Fruit fly (Drosophila melanogaster) whole organism, embryonic: Measurements from ENCODE around the gene CG13667.

Experiments
- Adf1 ChIP-seq: fragments of 200-800 bp; sonication (Bioruptor generic); IDR thresholded peaks from 2 replicates; pipeline ENCODE4 v1.3.6; 2022; ENCODE audit warnings: missing biosample characterization, missing genetic modification characterization
- Bdp1 ChIP-seq: fragments of 200-800 bp; sonication (Bioruptor generic); optimal IDR thresholded peaks from 3 replicates; lab custom pipeline; 2016; ENCODE audit warnings: missing biosample characterization, missing genetic modification characterization
- CG10267 ChIP-seq: fragments of 200-800 bp; sonication (Bioruptor generic); optimal IDR thresholded peaks from 2 replicates; lab custom pipeline; 2018; ENCODE audit warnings: missing biosample characterization, mild to moderate bottlenecking, missing genetic modification characterization, moderate library complexity
- CG10543 ChIP-seq: fragments of 200-800 bp; sonication (Bioruptor generic); optimal IDR thresholded peaks from 3 replicates; lab custom pipeline; 2017; ENCODE audit warnings: missing biosample characterization, mild to moderate bottlenecking, missing genetic modification characterization, moderate library complexity
- CG14667 ChIP-seq: fragments of 200-800 bp; sonication (Bioruptor generic); IDR thresholded peaks from 2 replicates; pipeline ENCODE4 v1.3.6; 2022; ENCODE audit warnings: missing biosample characterization, missing genetic modification characterization
- CG17612 ChIP-seq: fragments of 200-800 bp; sonication (Bioruptor generic); IDR thresholded peaks from 2 replicates; pipeline ENCODE4 v1.3.6; 2022; ENCODE audit warnings: missing biosample characterization, missing genetic modification characterization
- CG17912 ChIP-seq: fragments of 200-800 bp; sonication (Bioruptor generic); optimal IDR thresholded peaks from 2 replicates; lab custom pipeline; 2018; ENCODE audit warnings: missing biosample characterization, mild to moderate bottlenecking, missing genetic modification characterization
- CG30020 ChIP-seq: fragments of 200-800 bp; optimal IDR thresholded peaks from 2 replicates; lab custom pipeline; 2019; ENCODE audit warnings: missing biosample characterization, mild to moderate bottlenecking, missing genetic modification characterization, moderate library complexity
- CG31441 ChIP-seq: fragments of 200-800 bp; sonication (Bioruptor generic); IDR thresholded peaks from 2 replicates; pipeline ENCODE4 v1.3.6; 2022; ENCODE audit warnings: missing biosample characterization, missing genetic modification characterization
- CG34224 ChIP-seq: fragments of 200-800 bp; sonication (Bioruptor generic); IDR thresholded peaks from 3 replicates; pipeline ENCODE4 v1.3.6; 2022; ENCODE audit warnings: missing biosample characterization, missing genetic modification characterization; ENCODE audit not compliant: partially characterized antibody
- CG3726 ChIP-seq: fragments of 200-800 bp; sonication (Bioruptor generic); IDR thresholded peaks from 3 replicates; pipeline ENCODE4, ENCODE4 v1.3.6; 2022; ENCODE audit warnings: missing biosample characterization, missing genetic modification characterization
- CG4360 ChIP-seq: fragments of 200-800 bp; sonication (Bioruptor generic); IDR thresholded peaks from 2 replicates; pipeline ENCODE4 v1.3.6; 2022; ENCODE audit warnings: missing biosample characterization, missing genetic modification characterization
- CG4424 ChIP-seq: fragments of 200-800 bp; sonication (Bioruptor generic); optimal IDR thresholded peaks from 3 replicates; lab custom pipeline; 2016; ENCODE audit warnings: missing biosample characterization, missing genetic modification characterization
- CG6254 ChIP-seq: fragments of 200-800 bp; sonication (Bioruptor generic); optimal IDR thresholded peaks from 3 replicates; lab custom pipeline; 2017; ENCODE audit warnings: mild to moderate bottlenecking, missing biosample characterization, missing genetic modification reagents, missing genetic modification characterization
- CG6272 ChIP-seq: fragments of 200-800 bp; sonication (Bioruptor generic); IDR thresholded peaks from 2 replicates; pipeline ENCODE4 v1.3.6; 2022; ENCODE audit warnings: missing biosample characterization, missing genetic modification characterization
- CG6854 ChIP-seq: fragments of 200-800 bp; sonication (Bioruptor generic); optimal IDR thresholded peaks from 3 replicates; lab custom pipeline; 2017; ENCODE audit warnings: missing biosample characterization, mild to moderate bottlenecking, missing genetic modification characterization
- CkIIα-i1 ChIP-seq: fragments of 200-800 bp; sonication (Bioruptor generic); IDR thresholded peaks from 2 replicates; pipeline ENCODE4 v1.3.6; 2022; ENCODE audit warnings: missing biosample characterization, missing genetic modification characterization
- Deaf1 ChIP-seq: fragments of 200-800 bp; optimal IDR thresholded peaks from 3 replicates; lab custom pipeline; 2019; ENCODE audit warnings: missing biosample characterization, mild to moderate bottlenecking, missing genetic modification characterization, moderate library complexity
- ERR ChIP-seq: fragments of 200-800 bp; sonication (Bioruptor generic); optimal IDR thresholded peaks from 2 replicates; lab custom pipeline; 2016; ENCODE audit warnings: missing biosample characterization, missing genetic modification characterization
- Gug ChIP-seq: fragments of 200-800 bp; sonication (Bioruptor generic); IDR thresholded peaks from 4 replicates; pipeline ENCODE4 v1.3.6; 2022; ENCODE audit warnings: missing biosample characterization, missing genetic modification characterization
- Hand ChIP-seq: fragments of 200-800 bp; sonication (Bioruptor generic); optimal IDR thresholded peaks from 2 replicates; lab custom pipeline; 2017; ENCODE audit warnings: mild to moderate bottlenecking, missing biosample characterization, missing genetic modification reagents, missing genetic modification characterization
- Hr39 ChIP-seq: fragments of >200 bp; optimal IDR thresholded peaks from 2 replicates; lab custom pipeline; 2017
- Hr78 ChIP-seq, 2 experiments: fragments of 200-800 bp in 1 of 2; fragments of >200 bp in 1 of 2; sonication (Bioruptor generic) in 1 of 2; optimal IDR thresholded peaks; 2 replicates each; lab custom pipeline; 2017 to 2019; ENCODE audit warnings: missing biosample characterization in 2 of 2, missing genetic modification characterization in 2 of 2, mild to moderate bottlenecking in 1 of 2, moderate library complexity in 1 of 2
- Mes4 ChIP-seq: fragments of 200-800 bp; sonication (Bioruptor generic); optimal IDR thresholded peaks from 2 replicates; lab custom pipeline; 2016; ENCODE audit warnings: missing biosample characterization, missing genetic modification characterization
- Myb ChIP-seq: fragments of 200-800 bp; sonication (Bioruptor generic); optimal IDR thresholded peaks from 2 replicates; lab custom pipeline; 2016; ENCODE audit warnings: missing biosample characterization, missing genetic modification characterization
- Neu2 ChIP-seq: fragments of 200-800 bp; sonication (Bioruptor generic); optimal IDR thresholded peaks from 3 replicates; lab custom pipeline; 2016; ENCODE audit warnings: missing biosample characterization, missing genetic modification characterization, borderline replicate concordance
- NfI ChIP-seq: fragments of 200-800 bp; sonication (Bioruptor generic); optimal IDR thresholded peaks from 3 replicates; lab custom pipeline; 2018; ENCODE audit warnings: missing biosample characterization, mild to moderate bottlenecking, missing genetic modification characterization, moderate library complexity
- Rfx ChIP-seq: fragments of 200-800 bp; sonication (Bioruptor generic); IDR thresholded peaks from 2 replicates; pipeline ENCODE4 v1.3.6; 2022; ENCODE audit warnings: missing biosample characterization, missing genetic modification characterization
- abd-A ChIP-seq: fragments of 200-800 bp; sonication (Bioruptor generic); optimal IDR thresholded peaks from 3 replicates; lab custom pipeline; 2019; ENCODE audit warnings: missing biosample characterization, mild to moderate bottlenecking, missing genetic modification characterization, moderate library complexity
- ara ChIP-seq: fragments of 200-800 bp; sonication (Bioruptor generic); IDR thresholded peaks from 2 replicates; pipeline ENCODE4 v1.3.6; 2022; ENCODE audit warnings: missing biosample characterization, missing genetic modification characterization
- cad ChIP-seq: fragments of >200 bp; optimal IDR thresholded peaks from 2 replicates; lab custom pipeline; 2017; ENCODE audit warnings: missing biosample characterization, missing genetic modification characterization
- fd102C ChIP-seq: fragments of 200-800 bp; sonication (Bioruptor generic); optimal IDR thresholded peaks from 2 replicates; lab custom pipeline; 2018; ENCODE audit warnings: missing biosample characterization, mild to moderate bottlenecking, missing genetic modification characterization, moderate library complexity
- fd3F ChIP-seq: fragments of 200-800 bp; sonication (Bioruptor generic); optimal IDR thresholded peaks from 2 replicates; lab custom pipeline; 2018; ENCODE audit warnings: missing biosample characterization, mild to moderate bottlenecking, missing genetic modification characterization, moderate library complexity
- fru ChIP-seq: fragments of >200 bp; optimal IDR thresholded peaks from 2 replicates; lab custom pipeline; 2017
- ftz-f1 ChIP-seq: fragments of 200-800 bp; sonication (Bioruptor generic); optimal IDR thresholded peaks from 2 replicates; lab custom pipeline; 2016; ENCODE audit warnings: missing biosample characterization, missing genetic modification characterization
- gcm ChIP-seq: fragments of 200-800 bp; sonication (Bioruptor generic); optimal IDR thresholded peaks from 2 replicates; lab custom pipeline; 2019; ENCODE audit warnings: missing biosample characterization, mild to moderate bottlenecking, missing genetic modification characterization, moderate library complexity
- h ChIP-seq: fragments of >200 bp; optimal IDR thresholded peaks from 2 replicates; lab custom pipeline; 2017
- p53 ChIP-seq: fragments of 200-800 bp; sonication (Bioruptor generic); optimal IDR thresholded peaks from 2 replicates; lab custom pipeline; 2016; ENCODE audit warnings: missing biosample characterization, missing genetic modification characterization
- pho ChIP-seq: fragments of 200-800 bp; sonication (Bioruptor generic); optimal IDR thresholded peaks from 2 replicates; lab custom pipeline; 2016; ENCODE audit warnings: missing biosample characterization, missing genetic modification characterization
- pita ChIP-seq: fragments of 200-800 bp; sonication (Bioruptor generic); optimal IDR thresholded peaks from 2 replicates; lab custom pipeline; 2017; ENCODE audit warnings: missing biosample characterization, mild to moderate bottlenecking, missing genetic modification characterization
- pros ChIP-seq: fragments of 200-800 bp; sonication (Bioruptor generic); optimal IDR thresholded peaks from 3 replicates; lab custom pipeline; 2019; ENCODE audit warnings: missing biosample characterization, mild to moderate bottlenecking, missing genetic modification characterization, moderate library complexity
- sens ChIP-seq: fragments of 200-800 bp; sonication (Bioruptor generic); peaks from one replicate; lab custom pipeline; 2016; ENCODE audit warnings: missing biosample characterization, missing genetic modification characterization
- slbo ChIP-seq: fragments of 200-800 bp; sonication (Bioruptor generic); IDR thresholded peaks from 2 replicates; pipeline ENCODE4 v1.3.6; 2022; ENCODE audit warnings: missing biosample characterization, missing genetic modification characterization
- sna ChIP-seq: fragments of 200-800 bp; sonication (Bioruptor generic); IDR thresholded peaks from 2 replicates; pipeline ENCODE4 v1.3.6; 2022; ENCODE audit warnings: missing biosample characterization, missing genetic modification characterization; ENCODE audit not compliant: partially characterized antibody
- so ChIP-seq: fragments of 200-800 bp; sonication (Bioruptor generic); IDR thresholded peaks from 3 replicates; pipeline ENCODE4 v1.3.6; 2022; ENCODE audit warnings: missing biosample characterization, missing genetic modification characterization
- tap ChIP-seq: fragments of 200-800 bp; optimal IDR thresholded peaks from 3 replicates; lab custom pipeline; 2019; ENCODE audit warnings: missing biosample characterization, mild to moderate bottlenecking, missing genetic modification characterization, moderate library complexity
- tup ChIP-seq: fragments of 200-800 bp; sonication (Bioruptor generic); optimal IDR thresholded peaks from 2 replicates; lab custom pipeline; 2016; ENCODE audit warnings: missing biosample characterization, mild to moderate bottlenecking, missing genetic modification characterization, moderate library complexity
- wor ChIP-seq: fragments of 200-800 bp; sonication (Bioruptor generic); IDR thresholded peaks from 2 replicates; pipeline ENCODE4 v1.3.6; 2022; ENCODE audit warnings: missing biosample characterization, missing genetic modification characterization
- zen ChIP-seq: fragments of 200-800 bp; sonication (Bioruptor generic); optimal IDR thresholded peaks from 3 replicates; lab custom pipeline; 2018; ENCODE audit warnings: missing biosample characterization, mild to moderate bottlenecking, missing genetic modification characterization, moderate library complexity
- zfh2 ChIP-seq: fragments of 200-800 bp; sonication (Bioruptor generic); optimal IDR thresholded peaks from 2 replicates; lab custom pipeline; 2016; ENCODE audit warnings: missing biosample characterization, missing genetic modification characterization

CG13667 gene

dm6 chr3L:8455015-8455908 lies 50.0 kb downstream of the CG13667 start:
- TF ChIP-seq fd3F (GFP tag; lab: Kevin White, UChicago) (peak; percentile 82), Hand (peak; percentile 91), CG31441 (GFP tag; lab: Robert Waterston, UW) (peak; percentile 96), Gug (GFP tag; lab: Robert Waterston, UW) (peak; percentile 86), Adf1 (GFP tag; lab: Robert Waterston, UW) (peak; percentile 39; the same call in 1 of the 2 replicates), Hr39 (lab: Kevin White, UChicago) (no peak), CG17912 (GFP tag; lab: Kevin White, UChicago) (no peak), Neu2 (GFP tag; lab: Kevin White, UChicago) (no peak), Hr78 (GFP tag; optimal IDR thresholded peaks at IDR 0.05; lab: Kevin White, UChicago) (peak in 1 of 2 experiments; percentile 89), zen (tag; lab: Kevin White, UChicago) (peak; percentile 74), CG10543 (GFP tag; lab: Kevin White, UChicago) (peak; percentile 83), gcm (peak; percentile 91), CkIIα-i1 (GFP tag; lab: Robert Waterston, UW) (no peak), so (GFP tag; lab: Robert Waterston, UW) (peak; percentile 68), Deaf1 (tag; lab: Kevin White, UChicago) (peak; percentile 98), p53 (GFP tag; lab: Kevin White, UChicago) (no peak), pho (GFP tag; lab: Kevin White, UChicago) (no peak), tap (tag; lab: Kevin White, UChicago) (peak; percentile 88), CG4424 (GFP tag; lab: Kevin White, UChicago) (peak; percentile 88), CG14667 (GFP tag; lab: Robert Waterston, UW) (peak; percentile 25; the same call in 1 of the 2 replicates), CG10267 (tag; lab: Kevin White, UChicago) (peak; percentile 83), zfh2 (GFP tag; lab: Kevin White, UChicago) (peak; percentile 42), CG3726 (GFP tag; lab: Robert Waterston, UW) (peak; percentile 61; the same call in 1 of the 3 replicates), Myb (GFP tag; lab: Kevin White, UChicago) (peak; percentile 19), cad (GFP tag; lab: Kevin White, UChicago) (peak; percentile 67), ftz-f1 (GFP tag; lab: Kevin White, UChicago) (no peak), tup (GFP tag; lab: Kevin White, UChicago) (peak; percentile 44), Bdp1 (GFP tag; lab: Kevin White, UChicago) (peak; percentile 40), CG30020 (tag; lab: Kevin White, UChicago) (peak; percentile 48), NfI (peak; percentile 83), CG6254 (GFP tag; lab: Kevin White, UChicago) (peak; percentile 89), pita (GFP tag; lab: Kevin White, UChicago) (no peak), sens (peak; percentile 97), ERR (GFP tag; lab: Kevin White, UChicago) (no peak), CG34224 (GFP tag; lab: Robert Waterston, UW) (no peak), slbo (peak; percentile 74), CG4360 (peak; percentile 37; the same call in 1 of the 2 replicates), CG6854 (GFP tag; lab: Kevin White, UChicago) (peak; percentile 95), fru (lab: Kevin White, UChicago) (no peak), Rfx (peak; percentile 83), CG17612 (GFP tag; lab: Robert Waterston, UW) (no peak), h (no peak), Mes4 (GFP tag; lab: Kevin White, UChicago) (peak; percentile 34), CG6272 (GFP tag; lab: Robert Waterston, UW) (0 out of 2 replicates have a peak, but pooled peaks have one; percentile 20), pros (GFP tag; lab: Kevin White, UChicago) (peak; percentile 7), wor (GFP tag; lab: Robert Waterston, UW) (peak; percentile 59), ara (GFP tag; lab: Robert Waterston, UW) (no peak; the same call in 1 of the 2 replicates), abd-A (tag; lab: Kevin White, UChicago) (peak; percentile 32), sna (GFP tag; lab: Robert Waterston, UW) (no peak), fd102C (no peak)
